Fruit fly (Drosophila melanogaster) whole organism, embryonic: ENCODE data around the gene CG13978.
A peak's percentile ranks its signal among the peaks of the same experiment; 100 is the strongest.

Experiments used
- Blimp-1 ChIP-seq: fragments of 200-800 bp; sonication (Bioruptor generic); optimal IDR thresholded peaks from 3 replicates; lab custom pipeline; 2018; ENCODE audit warnings: missing biosample characterization, missing genetic modification characterization, mild to moderate bottlenecking, moderate library complexity, missing genetic modification reagents
- CG11504 ChIP-seq: fragments of 200-800 bp; sonication (Bioruptor generic); optimal IDR thresholded peaks from 3 replicates; lab custom pipeline; 2019; ENCODE audit warnings: missing biosample characterization, mild to moderate bottlenecking, missing genetic modification characterization, moderate library complexity
- CG14014 ChIP-seq: fragments of 200-800 bp; sonication (Bioruptor generic); IDR thresholded peaks from 2 replicates; pipeline ENCODE4 v1.3.6; 2022; ENCODE audit warnings: missing biosample characterization, missing genetic modification characterization
- CG1529 ChIP-seq: fragments of 200-800 bp; sonication (Bioruptor generic); optimal IDR thresholded peaks from 3 replicates; lab custom pipeline; 2018; ENCODE audit warnings: missing biosample characterization, missing genetic modification characterization
- CG1603 ChIP-seq: fragments of 200-800 bp; sonication (Bioruptor generic); optimal IDR thresholded peaks from 2 replicates; lab custom pipeline; 2019; ENCODE audit warnings: missing biosample characterization, mild to moderate bottlenecking, missing genetic modification characterization, moderate library complexity
- CG17359 ChIP-seq: fragments of 200-800 bp; sonication (Bioruptor generic); optimal IDR thresholded peaks from 3 replicates; lab custom pipeline; 2018; ENCODE audit warnings: missing biosample characterization, mild to moderate bottlenecking, missing genetic modification characterization, moderate library complexity
- CG18011 ChIP-seq: fragments of 200-800 bp; sonication (Bioruptor generic); optimal IDR thresholded peaks from 2 replicates; lab custom pipeline; 2017; ENCODE audit warnings: missing biosample characterization, missing genetic modification characterization, mild to moderate bottlenecking, moderate library complexity, missing genotype
- CG2120 ChIP-seq: fragments of 200-800 bp; sonication (Bioruptor generic); optimal IDR thresholded peaks from 3 replicates; lab custom pipeline; 2016; ENCODE audit warnings: missing biosample characterization, missing genetic modification characterization
- CG2678 ChIP-seq: fragments of 200-800 bp; sonication (Bioruptor generic); optimal IDR thresholded peaks from 3 replicates; lab custom pipeline; 2019; ENCODE audit warnings: missing biosample characterization, mild to moderate bottlenecking, missing genetic modification characterization, moderate library complexity
- CG2712 ChIP-seq: fragments of 200-800 bp; optimal IDR thresholded peaks from 3 replicates; lab custom pipeline; 2019; ENCODE audit warnings: missing biosample characterization, mild to moderate bottlenecking, missing genetic modification characterization, moderate library complexity
- CG2889 ChIP-seq: fragments of 200-800 bp; sonication (Bioruptor generic); IDR thresholded peaks from 3 replicates; pipeline ENCODE4 v1.3.6; 2022; ENCODE audit warnings: missing biosample characterization, missing genetic modification characterization
- CG4820 ChIP-seq: fragments of 200-800 bp; sonication (Bioruptor generic); optimal IDR thresholded peaks from 3 replicates; lab custom pipeline; 2016; ENCODE audit warnings: missing biosample characterization, missing genetic modification characterization
- CG4854 ChIP-seq: fragments of 200-800 bp; sonication (Bioruptor generic); optimal IDR thresholded peaks from 2 replicates; lab custom pipeline; 2016; ENCODE audit warnings: missing biosample characterization, missing genetic modification characterization, inconsistent platforms
- CG6689 ChIP-seq: fragments of 200-800 bp; sonication (Bioruptor generic); IDR thresholded peaks from 2 replicates; pipeline ENCODE4 v1.3.6; 2022; ENCODE audit warnings: missing biosample characterization, missing genetic modification characterization
- CG6813 ChIP-seq: fragments of 200-800 bp; sonication (Bioruptor generic); optimal IDR thresholded peaks from 2 replicates; lab custom pipeline; 2017; ENCODE audit warnings: missing biosample characterization, missing genetic modification characterization, mild to moderate bottlenecking, moderate library complexity, missing genetic modification reagents
- CG7556 ChIP-seq: fragments of 200-800 bp; sonication (Bioruptor generic); optimal IDR thresholded peaks from 2 replicates; lab custom pipeline; 2017; ENCODE audit warnings: missing biosample characterization, mild to moderate bottlenecking, missing genetic modification characterization
- CG7987 ChIP-seq: fragments of 200-800 bp; sonication (Bioruptor generic); optimal IDR thresholded peaks from 2 replicates; lab custom pipeline; 2018; ENCODE audit warnings: missing biosample characterization, mild to moderate bottlenecking, missing genetic modification characterization, moderate library complexity
- CG9876 ChIP-seq: fragments of 200-800 bp; sonication (Bioruptor generic); optimal IDR thresholded peaks from 2 replicates; lab custom pipeline; 2016; ENCODE audit warnings: missing biosample characterization, missing genetic modification characterization
- Dad ChIP-seq: fragments of 200-800 bp; sonication (Bioruptor generic); optimal IDR thresholded peaks from 3 replicates; lab custom pipeline; 2016; ENCODE audit warnings: missing biosample characterization, missing genetic modification characterization
- Deaf1 ChIP-seq: fragments of 200-800 bp; optimal IDR thresholded peaks from 3 replicates; lab custom pipeline; 2019; ENCODE audit warnings: missing biosample characterization, mild to moderate bottlenecking, missing genetic modification characterization, moderate library complexity
- HHEX ChIP-seq: fragments of 200-800 bp; sonication (Bioruptor generic); optimal IDR thresholded peaks from 3 replicates; lab custom pipeline; 2017; ENCODE audit warnings: missing biosample characterization, mild to moderate bottlenecking, missing genetic modification characterization, missing genetic modification reagents
- Hmr ChIP-seq: fragments of 200-800 bp; sonication (Bioruptor generic); optimal IDR thresholded peaks from 3 replicates; lab custom pipeline; 2017; ENCODE audit warnings: mild to moderate bottlenecking, missing biosample characterization, missing genetic modification reagents, missing genetic modification characterization
- Hr51 ChIP-seq, 2 experiments: fragments of 200-800 bp; sonication (Bioruptor generic); optimal IDR thresholded peaks; 2 replicates in 1 of 2; 3 replicates in 1 of 2; lab custom pipeline; 2016 to 2018; ENCODE audit warnings: missing biosample characterization in 2 of 2, missing genetic modification characterization in 2 of 2, mild to moderate bottlenecking in 1 of 2, moderate library complexity in 1 of 2
- Hsf ChIP-seq: fragments of 200-800 bp; sonication (Bioruptor generic); optimal IDR thresholded peaks from 3 replicates; lab custom pipeline; 2016; ENCODE audit warnings: missing biosample characterization, missing genetic modification characterization
- Oli ChIP-seq: fragments of 200-800 bp; sonication (Bioruptor generic); optimal IDR thresholded peaks from 2 replicates; lab custom pipeline; 2018; ENCODE audit warnings: missing biosample characterization, mild to moderate bottlenecking, missing genetic modification characterization, moderate library complexity
- Ptx1 ChIP-seq: fragments of 200-800 bp; sonication (Bioruptor generic); IDR thresholded peaks from 2 replicates; pipeline ENCODE4 v1.3.6; 2022; ENCODE audit warnings: missing biosample characterization, missing genetic modification characterization
- Ravus ChIP-seq: fragments of 200-800 bp; sonication (Bioruptor generic); IDR thresholded peaks from 2 replicates; pipeline ENCODE4 v1.3.6; 2022; ENCODE audit warnings: missing biosample characterization, missing genetic modification characterization
- Xrp1 ChIP-seq: fragments of 200-800 bp; sonication (Bioruptor generic); IDR thresholded peaks from 2 replicates; pipeline ENCODE4 v1.3.6; 2022; ENCODE audit warnings: missing biosample characterization, missing genetic modification characterization
- amos ChIP-seq: fragments of 200-800 bp; sonication (Bioruptor generic); IDR thresholded peaks from 2 replicates; pipeline ENCODE4 v1.3.6; 2022; ENCODE audit warnings: missing biosample characterization, missing genetic modification characterization; ENCODE audit not compliant: partially characterized antibody
- ap ChIP-seq: fragments of 200-800 bp; sonication (Bioruptor generic); IDR thresholded peaks from 2 replicates; pipeline ENCODE4 v1.3.6; 2022; ENCODE audit warnings: missing biosample characterization, missing genetic modification characterization
- bcd ChIP-seq: fragments of 200-800 bp; sonication (Bioruptor generic); optimal IDR thresholded peaks from 2 replicates; lab custom pipeline; 2017; ENCODE audit warnings: missing biosample characterization, mild to moderate bottlenecking, missing genetic modification characterization
- cad ChIP-seq: fragments of >200 bp; optimal IDR thresholded peaks from 2 replicates; lab custom pipeline; 2017; ENCODE audit warnings: missing biosample characterization, missing genetic modification characterization
- dmrt99B ChIP-seq: fragments of 200-800 bp; sonication (Bioruptor generic); optimal IDR thresholded peaks from 2 replicates; lab custom pipeline; 2018; ENCODE audit warnings: missing biosample characterization, mild to moderate bottlenecking, missing genetic modification characterization, moderate library complexity
- esg ChIP-seq: fragments of 200-800 bp; sonication (Bioruptor generic); conservative IDR thresholded peaks from 2 replicates; pipeline ENCODE4 v1.3.6; 2022; ENCODE audit warnings: missing biosample characterization, missing genetic modification characterization
- gce ChIP-seq: fragments of 200-800 bp; sonication (Bioruptor generic); IDR thresholded peaks from 3 replicates; pipeline ENCODE4 v1.3.6; 2022; ENCODE audit warnings: missing biosample characterization, missing genetic modification characterization
- grau ChIP-seq: fragments of 200-800 bp; optimal IDR thresholded peaks from 3 replicates; lab custom pipeline; 2019; ENCODE audit warnings: missing biosample characterization, mild to moderate bottlenecking, missing genetic modification characterization, moderate library complexity
- hb ChIP-seq: fragments of 200-800 bp; sonication (Bioruptor generic); IDR thresholded peaks from 3 replicates; pipeline ENCODE4 v1.3.6; 2022; ENCODE audit warnings: missing biosample characterization, missing genetic modification characterization; ENCODE audit not compliant: partially characterized antibody
- ken ChIP-seq: fragments of 200-800 bp; sonication (Bioruptor generic); IDR thresholded peaks from 3 replicates; pipeline ENCODE4 v1.3.6; 2022; ENCODE audit warnings: missing biosample characterization, missing genetic modification characterization
- klu ChIP-seq: fragments of 200-800 bp; sonication (Bioruptor generic); IDR thresholded peaks from 2 replicates; pipeline ENCODE4 v1.3.6; 2022; ENCODE audit warnings: missing biosample characterization, missing genetic modification characterization
- lmd ChIP-seq: fragments of 200-800 bp; sonication (Bioruptor generic); IDR thresholded peaks from 2 replicates; pipeline ENCODE4 v1.3.6; 2022; ENCODE audit warnings: missing biosample characterization, missing genetic modification characterization
- lola ChIP-seq, 3 experiments: fragments of >200 bp in 2 of 3; fragments of 200-800 bp in 1 of 3; sonication (Bioruptor generic) in 1 of 3; optimal IDR thresholded peaks; 2 replicates each; lab custom pipeline; 2017 to 2019; ENCODE audit warnings: missing biosample characterization in 3 of 3, missing genetic modification characterization in 3 of 3, mild to moderate bottlenecking in 1 of 3, moderate library complexity in 1 of 3
- nom ChIP-seq: fragments of 200-800 bp; sonication (Bioruptor generic); optimal IDR thresholded peaks from 2 replicates; lab custom pipeline; 2017; ENCODE audit warnings: missing biosample characterization, missing genetic modification characterization, mild to moderate bottlenecking, moderate library complexity, missing genetic modification reagents
- sd ChIP-seq: fragments of 200-800 bp; sonication (Bioruptor generic); optimal IDR thresholded peaks from 3 replicates; lab custom pipeline; 2018; ENCODE audit warnings: missing biosample characterization, mild to moderate bottlenecking, missing genetic modification characterization, moderate library complexity
- sima ChIP-seq: fragments of 200-800 bp; sonication (Bioruptor generic); optimal IDR thresholded peaks from 2 replicates; lab custom pipeline; 2016; ENCODE audit warnings: missing biosample characterization, missing genetic modification characterization
- twi ChIP-seq: fragments of 200-800 bp; optimal IDR thresholded peaks from 2 replicates; lab custom pipeline; 2019; ENCODE audit warnings: missing biosample characterization, mild to moderate bottlenecking, missing genetic modification characterization, moderate library complexity
- unpg ChIP-seq: fragments of 200-800 bp; sonication (Bioruptor generic); optimal IDR thresholded peaks from 3 replicates; lab custom pipeline; 2018; ENCODE audit warnings: missing biosample characterization, mild to moderate bottlenecking, missing genetic modification characterization, moderate library complexity
- vvl ChIP-seq: fragments of 200-800 bp; sonication (Bioruptor generic); IDR thresholded peaks from 2 replicates; pipeline ENCODE4 v1.3.6; 2022; ENCODE audit warnings: missing biosample characterization, missing genetic modification characterization

The CG13978 gene

dm6 chr3R:27463889-27464288, at the start of gene CG13978:
Gene CG13978 (plus strand): TSS chr3R:27464189.
- no peak for TF ChIP-seq Hsf (GFP tag; lab: Kevin White, UChicago)
- no peak for TF ChIP-seq amos (GFP tag; lab: Robert Waterston, UW)
- TF ChIP-seq CG9876 (GFP tag; lab: Kevin White, UChicago): no peak
- TF ChIP-seq HHEX (GFP tag; lab: Kevin White, UChicago): no peak
- no peak for TF ChIP-seq sima (GFP tag; lab: Kevin White, UChicago)
- TF ChIP-seq cad (GFP tag; lab: Kevin White, UChicago): no peak
- no peak for TF ChIP-seq CG18011 (GFP tag; lab: Kevin White, UChicago)
- TF ChIP-seq klu: no peak
- no peak for TF ChIP-seq gce
- no peak for TF ChIP-seq CG1529 (GFP tag; lab: Kevin White, UChicago)
- TF ChIP-seq CG17359: no peak
- no peak for TF ChIP-seq Oli (tag; lab: Kevin White, UChicago)

dm6 chr3R:27415303-27415702, 48.7 kb upstream of the CG13978 start:
- TF ChIP-seq twi (tag; lab: Kevin White, UChicago): peak; percentile 61
- no peak for TF ChIP-seq unpg (GFP tag; lab: Kevin White, UChicago)
- no peak for TF ChIP-seq CG2889 (GFP tag; lab: Robert Waterston, UW)
- no peak for TF ChIP-seq Deaf1 (tag; lab: Kevin White, UChicago)
- TF ChIP-seq Ptx1 (GFP tag; lab: Robert Waterston, UW): no peak
- TF ChIP-seq CG7987 (GFP tag; lab: Kevin White, UChicago): no peak
- no peak for TF ChIP-seq ap (GFP tag; lab: Robert Waterston, UW)
- TF ChIP-seq nom (GFP tag; lab: Kevin White, UChicago): peak; percentile 14
- TF ChIP-seq CG4820 (GFP tag; lab: Kevin White, UChicago): no peak

- peak; percentile 43 for TF ChIP-seq dmrt99B (tag; lab: Kevin White, UChicago)
- peak; percentile 17 for TF ChIP-seq CG7556 (GFP tag; lab: Kevin White, UChicago)
- peak; percentile 45; the same call in 1 of the 2 replicates for TF ChIP-seq lmd (GFP tag; lab: Robert Waterston, UW)
- TF ChIP-seq CG14014: peak; percentile 42; the same call in 1 of the 2 replicates
- TF ChIP-seq Dad: no peak
- TF ChIP-seq esg (GFP tag; lab: Robert Waterston, UW): peak; percentile 7; the same call in 1 of the 2 replicates
- TF ChIP-seq sd: peak; percentile 3
- TF ChIP-seq bcd: peak; percentile 23
- 0 out of 2 replicates have a peak, but pooled peaks have one; percentile 18 for TF ChIP-seq CG6689 (GFP tag; lab: Robert Waterston, UW)
- peak; percentile 41 for TF ChIP-seq CG2120 (GFP tag; lab: Kevin White, UChicago)
- TF ChIP-seq Hmr (GFP tag; lab: Kevin White, UChicago): peak; percentile 16
- TF ChIP-seq ken (GFP tag; lab: Robert Waterston, UW): no peak
- 0 out of 2 replicates have a peak, but pooled peaks have one; percentile 41 for TF ChIP-seq Ptx1 (GFP tag; lab: Robert Waterston, UW)
- peak; percentile 27 for TF ChIP-seq CG2712 (tag; lab: Kevin White, UChicago)
- TF ChIP-seq vvl (GFP tag; lab: Robert Waterston, UW): peak; percentile 39; the same call in 1 of the 2 replicates
- TF ChIP-seq lola (GFP tag; optimal IDR thresholded peaks at IDR 0.05; lab: Kevin White, UChicago): no peak
- peak in 1 of 2 experiments; percentile 43 for TF ChIP-seq Hr51 (GFP tag; optimal IDR thresholded peaks at IDR 0.05; lab: Kevin White, UChicago)
- TF ChIP-seq CG4854: no peak
- peak; percentile 40 for TF ChIP-seq CG2678
- TF ChIP-seq CG6813 (GFP tag; lab: Kevin White, UChicago): no peak
- TF ChIP-seq hb (GFP tag; lab: Robert Waterston, UW): no peak
- peak; percentile 42 for TF ChIP-seq grau (tag; lab: Kevin White, UChicago)
- TF ChIP-seq Blimp-1 (GFP tag; lab: Kevin White, UChicago): peak; percentile 28
- peak; percentile 52 for TF ChIP-seq CG1603 (tag; lab: Kevin White, UChicago)
- TF ChIP-seq Ravus (GFP tag; lab: Robert Waterston, UW): no peak
- TF ChIP-seq Xrp1 (GFP tag; lab: Robert Waterston, UW): peak; percentile 19; the same call in 1 of the 2 replicates
- TF ChIP-seq CG11504 (tag; lab: Kevin White, UChicago): peak; percentile 56
Measured at dm6 chr3R:27421810-27422209, 42.2 kb upstream of the CG13978 start.
